Worm (Caenorhabditis elegans) whole organism, L4/young adult: Measurements from ENCODE around the gene Y105C5B.9.

Source experiments
- W03F9.2 ChIP-seq: fragments of 150-350 bp; optimal IDR thresholded peaks from 2 replicates; lab custom pipeline; 2014; ENCODE audit warnings: missing biosample characterization, missing genetic modification characterization
- dao-5 ChIP-seq: sonication (generic microtip); optimal IDR thresholded peaks from 2 replicates; lab custom pipeline; 2016; ENCODE audit warnings: missing genotype, missing genetic modification characterization, moderate library complexity, missing compliant biosample characterization
- him-1 ChIP-seq: sonication (generic microtip); optimal IDR thresholded peaks from 2 replicates; lab custom pipeline; 2016; ENCODE audit warnings: missing genotype, missing genetic modification reagents, missing genetic modification characterization, missing compliant biosample characterization

Y105C5B.9 gene

ce11 chrIV:15962801-15963200 lies 32.4 kb downstream of the Y105C5B.9 start, which contains the start of gene Y105C5B.17:
TSS of gene Y105C5B.17 (plus strand) at chrIV:15963101.
- no peak for TF ChIP-seq dao-5
- TF ChIP-seq W03F9.2 (tag; lab: Kevin White, UChicago): no peak
- TF ChIP-seq him-1: no peak

- TF ChIP-seq him-1 (no peak), dao-5 (no peak), W03F9.2 (tag; lab: Kevin White, UChicago) (no peak)
Observed at ce11 chrIV:15964307-15964706, 33.9 kb downstream of the Y105C5B.9 start, which contains the start of gene Y105C5B.18. TSS of gene Y105C5B.18 (plus strand) at chrIV:15964607.
